Worm (Caenorhabditis elegans) whole organism, early embryonic: ENCODE measurements around the gene ptrg-1.

Experiments used
- B0310.2 ChIP-seq: sonication (generic microtip); optimal IDR thresholded peaks from 2 replicates; lab custom pipeline; 2016; ENCODE audit warnings: mild to moderate bottlenecking, missing genetic modification characterization, missing compliant biosample characterization
- F13C5.2 ChIP-seq: sonication (generic microtip); optimal IDR thresholded peaks from 2 replicates; lab custom pipeline; 2017; ENCODE audit warnings: mild to moderate bottlenecking, missing genetic modification characterization, inconsistent platforms, missing compliant biosample characterization
- aly-1 ChIP-seq: sonication (generic microtip); optimal IDR thresholded peaks from 2 replicates; lab custom pipeline; 2016; ENCODE audit warnings: missing genetic modification characterization, missing compliant biosample characterization
- ceh-36 ChIP-seq: sonication (generic microtip); optimal IDR thresholded peaks from 2 replicates; lab custom pipeline; 2016; ENCODE audit warnings: missing genetic modification characterization, inconsistent platforms, missing compliant biosample characterization
- ets-7 ChIP-seq: sonication (generic microtip); optimal IDR thresholded peaks from 2 replicates; lab custom pipeline; 2016; ENCODE audit warnings: missing genotype, missing genetic modification characterization, missing compliant biosample characterization
- flt-1 ChIP-seq: fragments of 200-800 bp; sonication (Bioruptor generic); IDR thresholded peaks from 2 replicates; pipeline ENCODE4 v1.3.6; 2022; ENCODE audit warnings: missing genetic modification characterization, missing compliant biosample characterization
- hmbx-1 ChIP-seq: sonication (generic microtip); optimal IDR thresholded peaks from 2 replicates; lab custom pipeline; 2016; ENCODE audit warnings: mild to moderate bottlenecking, missing genetic modification characterization, missing compliant biosample characterization
- hmg-4 ChIP-seq: fragments of 200-800 bp; sonication (Bioruptor generic); optimal IDR thresholded peaks from 2 replicates; lab custom pipeline; 2018; ENCODE audit warnings: mild to moderate bottlenecking, missing genetic modification characterization, missing compliant biosample characterization
- hnd-1 ChIP-seq: sonication (generic microtip); optimal IDR thresholded peaks from 2 replicates; lab custom pipeline; 2016; ENCODE audit warnings: missing genetic modification characterization, missing compliant biosample characterization
- scrt-1 ChIP-seq: fragments of 200-800 bp; sonication (Bioruptor generic); IDR thresholded peaks from 2 replicates; pipeline ENCODE4 v1.3.6; 2022; ENCODE audit warnings: missing genetic modification characterization, missing compliant biosample characterization
- sea-1 ChIP-seq: fragments of 200-800 bp; sonication (Bioruptor generic); conservative IDR thresholded peaks from 2 replicates; pipeline ENCODE4 v1.3.6; 2022; ENCODE audit warnings: missing genetic modification characterization, missing compliant biosample characterization
- tbx-11 ChIP-seq: fragments of 200-800 bp; sonication (Bioruptor generic); IDR thresholded peaks from 2 replicates; pipeline ENCODE4 v1.3.6; 2022; ENCODE audit warnings: missing genetic modification characterization, missing compliant biosample characterization
- tbx-37 ChIP-seq: fragments of 200-800 bp; sonication (Bioruptor generic); conservative IDR thresholded peaks from 2 replicates; pipeline ENCODE4 v1.3.6; 2022; ENCODE audit warnings: missing genetic modification reagents, missing genetic modification characterization, missing compliant biosample characterization
- tra-4 ChIP-seq: sonication (generic microtip); optimal IDR thresholded peaks from 2 replicates; lab custom pipeline; 2017; ENCODE audit warnings: missing genetic modification characterization, missing compliant biosample characterization

The ptrg-1 gene

ce11 chrIV:10140143-10140542, 54.1 kb downstream of the ptrg-1 start, which contains the start of gene gst-3:
Gene gst-3 (minus strand): TSS chrIV:10140243.
- TF ChIP-seq tbx-11 = no peak
- TF ChIP-seq sea-1 = no peak

ce11 chrIV:10137804-10138203, 56.4 kb downstream of the ptrg-1 start, which contains the start of gene K08F4.12:
Gene K08F4.12 (plus strand): TSS chrIV:10138104.
- TF ChIP-seq tra-4 (no peak), hnd-1 (no peak), ceh-36 (tag; lab: Kevin White, UChicago) (no peak), tbx-37 (GFP tag; lab: Robert Waterston, UW) (no peak), hmbx-1 (tag; lab: Kevin White, UChicago) (no peak), F13C5.2 (tag; lab: Kevin White, UChicago) (no peak), tbx-11 (no peak), flt-1 (GFP tag; lab: Robert Waterston, UW) (no peak), scrt-1 (GFP tag; lab: Robert Waterston, UW) (no peak), hmg-4 (GFP tag; lab: Kevin White, UChicago) (no peak)

- TF ChIP-seq B0310.2 (tag; lab: Kevin White, UChicago) = no peak
- no peak for TF ChIP-seq ets-7 (tag; lab: Kevin White, UChicago)
- no peak for TF ChIP-seq F13C5.2 (tag; lab: Kevin White, UChicago)
- no peak for TF ChIP-seq hmg-4 (GFP tag; lab: Kevin White, UChicago)
- no peak for TF ChIP-seq tra-4
- no peak for TF ChIP-seq aly-1 (tag; lab: Kevin White, UChicago)
- TF ChIP-seq tbx-11 = no peak
- TF ChIP-seq sea-1 = no peak
These were observed 58.4 kb downstream of the ptrg-1 start, which contains the start of gene K08F4.5 for ce11 chrIV:10135817-10136216. Gene K08F4.5 (minus strand): TSS chrIV:10135917.
